Worm (Caenorhabditis elegans): ENCODE data around the gene lgc-44.

Gene lgc-44

DNA sequence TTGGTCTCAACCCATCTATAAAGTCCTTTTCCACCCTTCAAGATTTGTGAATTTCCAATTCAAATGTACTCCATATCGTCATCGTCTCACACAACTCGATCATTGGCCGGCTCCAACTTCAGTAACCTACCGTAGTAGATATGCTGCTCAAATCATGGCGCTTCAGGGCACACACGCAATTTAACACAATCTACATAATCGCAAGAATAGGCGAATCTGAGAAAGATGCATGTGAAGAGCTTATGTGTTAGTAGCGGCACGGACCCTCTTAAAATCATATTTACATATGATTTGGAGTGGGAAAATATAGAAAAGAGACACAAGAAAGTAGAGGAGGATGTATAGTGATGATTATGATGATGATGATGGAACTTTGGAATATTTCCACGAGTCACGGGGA, 39.4 kb upstream of the lgc-44 start:
- TF ChIP-seq hif-1 (tag; optimal IDR thresholded peaks at IDR 0.05) (no peak), nhr-10 (tag; optimal IDR thresholded peaks at IDR 0.05) (no peak), ceh-32 (tag; optimal IDR thresholded peaks at IDR 0.05; ENCODE audit: poor library complexity) (peak; percentile 85), zfp-3 (GFP tag; conservative IDR thresholded peaks at IDR 0.05) (no peak), nhr-77 (tag; optimal IDR thresholded peaks at IDR 0.05) (no peak), D1046.2 (GFP tag; IDR thresholded peaks at IDR 0.05) (no peak), ZK546.5 (tag; optimal IDR thresholded peaks at IDR 0.05) (no peak), aly-2 (tag; optimal IDR thresholded peaks at IDR 0.05) (no peak)

DNA sequence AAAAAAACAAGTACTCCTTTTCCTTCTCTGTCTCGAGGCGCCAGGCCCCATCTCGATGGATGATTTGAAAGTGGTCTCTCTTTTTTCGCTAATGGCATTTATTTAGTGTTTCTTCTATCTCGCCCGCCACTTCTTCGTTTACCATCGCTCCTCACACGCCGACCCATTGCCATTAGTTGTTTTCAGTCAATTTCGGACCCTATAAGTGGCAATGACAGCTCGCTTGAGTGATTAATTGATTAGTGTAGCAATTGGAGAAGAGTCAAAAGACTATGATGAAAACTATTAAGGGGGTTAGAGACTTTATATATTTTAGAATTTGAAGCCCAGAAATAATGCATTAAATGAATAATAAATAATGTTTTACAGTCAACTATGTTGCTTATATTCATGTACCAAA, 34.0 kb upstream of the lgc-44 start:
- TF ChIP-seq F44E2.7 (GFP tag; IDR thresholded peaks at IDR 0.05) (no peak), set-16 (GFP tag; IDR thresholded peaks at IDR 0.05) (no peak), ceh-32 (tag; optimal IDR thresholded peaks at IDR 0.05; ENCODE audit: poor library complexity) (peak; percentile 83)

DNA sequence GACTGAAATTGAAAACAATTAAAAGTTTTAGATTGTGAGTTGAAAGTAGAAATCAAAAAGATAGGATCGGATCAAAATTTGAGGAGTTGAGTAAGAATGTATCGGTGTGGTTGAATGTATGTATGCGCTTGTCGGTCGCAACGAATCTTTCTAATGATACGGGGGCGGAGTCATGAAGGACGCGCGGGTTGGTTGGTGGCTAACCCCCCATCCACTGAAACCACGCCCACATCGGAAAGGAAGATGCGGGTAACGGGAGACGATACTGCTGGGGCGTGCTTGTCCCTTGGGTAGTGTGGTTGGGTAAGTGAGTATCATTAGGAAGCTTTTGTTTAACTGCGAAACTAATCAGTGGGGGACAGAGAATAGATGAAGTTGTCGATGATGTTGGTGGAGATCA, 33.0 kb upstream of the lgc-44 start, which contains the start of gene ceh-32:
ceh-32 (minus strand) TSS at position 2 of the 400 bp plus-strand sequence.
- TF ChIP-seq ceh-32 (tag; optimal IDR thresholded peaks at IDR 0.05; ENCODE audit: poor library complexity) (peak; percentile 64), nhr-76 (tag; optimal IDR thresholded peaks at IDR 0.05) (no peak), nhr-102 (tag; optimal IDR thresholded peaks at IDR 0.05) (no peak), ces-1 (GFP tag; optimal IDR thresholded peaks at IDR 0.05) (no peak)

DNA sequence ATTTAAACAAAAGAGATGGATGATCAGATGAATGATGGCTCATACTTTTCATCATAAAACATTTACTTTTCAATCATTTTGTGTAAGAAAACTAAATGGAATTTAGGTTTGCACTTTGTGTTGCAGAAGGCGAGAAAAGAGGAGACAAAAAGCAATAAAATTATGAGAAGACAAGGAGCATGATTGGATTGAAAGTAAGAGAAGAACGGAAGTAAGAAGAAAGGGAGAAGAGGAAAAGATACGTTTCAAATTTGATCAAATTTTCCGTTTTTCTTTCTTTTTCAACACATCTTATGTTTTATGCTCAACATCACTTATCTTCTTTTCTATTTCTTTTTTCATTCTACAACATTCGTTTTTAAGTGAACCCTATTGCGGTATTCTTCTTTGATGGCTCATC, 32.3 kb upstream of the lgc-44 start:
- TF ChIP-seq nhr-41 (GFP tag; IDR thresholded peaks at IDR 0.05) (no peak), tra-1 (GFP tag; IDR thresholded peaks at IDR 0.05) (no peak), fkh-10 (GFP tag; optimal IDR thresholded peaks at IDR 0.05) (peak; percentile 77), Y75B8A.6 (GFP tag; IDR thresholded peaks at IDR 0.05) (no peak), fos-1 (tag; optimal IDR thresholded peaks at IDR 0.05) (no peak), T26A8.4 (GFP tag; IDR thresholded peaks at IDR 0.05) (no peak), madf-9 (GFP tag; conservative IDR thresholded peaks at IDR 0.05) (no peak), aly-2 (tag; optimal IDR thresholded peaks at IDR 0.05) (no peak), mep-1 (tag; optimal IDR thresholded peaks at IDR 0.05) (no peak), saeg-2 (GFP tag; IDR thresholded peaks at IDR 0.05) (no peak), unc-130 (GFP tag; optimal IDR thresholded peaks at IDR 0.05) (no peak), ces-1 (GFP tag; optimal IDR thresholded peaks at IDR 0.05) (peak; percentile 82), jun-1 (tag; optimal IDR thresholded peaks at IDR 0.05) (no peak), D1046.2 (GFP tag; IDR thresholded peaks at IDR 0.05) (no peak), ztf-11 (tag; optimal IDR thresholded peaks at IDR 0.05) (no peak), nhr-25 (tag; optimal IDR thresholded peaks at IDR 0.05; ENCODE audit: borderline replicate concordance, insufficient read depth) (no peak), lin-38 (GFP tag; IDR thresholded peaks at IDR 0.05) (no peak), dmd-6 (GFP tag; IDR thresholded peaks at IDR 0.05) (no peak), F10B5.3 (tag; optimal IDR thresholded peaks at IDR 0.05) (no peak), F44E2.7 (GFP tag; IDR thresholded peaks at IDR 0.05) (no peak), nhr-76 (tag; optimal IDR thresholded peaks at IDR 0.05) (no peak), aha-1 (tag) (peak; percentile 84), hmg-1.1 (GFP tag; IDR thresholded peaks at IDR 0.05) (no peak), ceh-32 (tag; optimal IDR thresholded peaks at IDR 0.05; ENCODE audit: poor library complexity) (peak; percentile 92), ceh-44 (GFP tag; IDR thresholded peaks at IDR 0.05) (no peak), lin-39 (tag; optimal IDR thresholded peaks at IDR 0.05) (no peak), spr-1 (tag; optimal IDR thresholded peaks at IDR 0.05) (no peak), nhr-6 (tag; optimal IDR thresholded peaks at IDR 0.05) (no peak), daf-19 (GFP tag; conservative IDR thresholded peaks at IDR 0.05) (no peak), daf-8 (GFP tag; IDR thresholded peaks at IDR 0.05) (no peak)

Data from whole organism, L4 larva.